Fruit fly (Drosophila melanogaster): Measurements from ENCODE around the gene scny.

The scny gene

dm6 chr3L:5820793-5821192 is 52.0 kb downstream of the scny start:
- TF ChIP-seq svp (GFP tag) (no peak), CG8319 (GFP tag; optimal IDR thresholded peaks at IDR 0.05) (no peak), CG6808 (GFP tag; optimal IDR thresholded peaks at IDR 0.05) (no peak), CG3032 (tag; optimal IDR thresholded peaks at IDR 0.05) (no peak), Hr39 (GFP tag; optimal IDR thresholded peaks at IDR 0.05) (no peak), CG10631 (GFP tag; optimal IDR thresholded peaks at IDR 0.05) (no peak), salr (GFP tag; optimal IDR thresholded peaks at IDR 0.05) (no peak), Ets96B (tag; optimal IDR thresholded peaks at IDR 0.05) (no peak), eg (GFP tag; IDR thresholded peaks at IDR 0.05) (no peak), CG8632 (GFP tag; optimal IDR thresholded peaks at IDR 0.05) (no peak), achi (GFP tag; optimal IDR thresholded peaks at IDR 0.05) (no peak), Sox15 (GFP tag; optimal IDR thresholded peaks at IDR 0.05) (no peak), Hr38 (GFP tag; optimal IDR thresholded peaks at IDR 0.05) (no peak), Met (GFP tag; optimal IDR thresholded peaks at IDR 0.05) (no peak), CG32006 (GFP tag; optimal IDR thresholded peaks at IDR 0.05) (no peak), net (GFP tag; optimal IDR thresholded peaks at IDR 0.05) (no peak), Eip78C (GFP tag) (no peak), CG3919 (GFP tag; optimal IDR thresholded peaks at IDR 0.05) (no peak)

DNA sequence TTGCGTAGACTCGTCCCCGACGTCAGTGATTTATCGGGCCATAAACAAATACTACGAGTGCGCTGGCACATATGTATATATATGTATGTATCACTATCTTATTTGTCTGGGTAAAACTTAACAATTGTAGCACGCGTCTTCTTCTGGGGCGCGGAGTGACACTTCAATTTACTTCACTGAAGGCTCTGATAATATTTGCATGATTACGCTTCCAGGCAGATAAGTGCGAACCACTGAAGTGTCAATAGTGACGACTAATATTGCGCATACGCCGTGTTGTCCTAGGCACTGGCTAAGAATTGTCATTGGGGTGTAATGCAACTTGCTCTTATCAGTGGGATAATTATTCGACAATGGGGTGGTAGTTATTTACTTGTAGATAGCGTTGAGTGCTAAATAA is 52.7 kb downstream of the scny start:
- TF ChIP-seq Blimp-1 (GFP tag; optimal IDR thresholded peaks at IDR 0.05) (no peak), spab (GFP tag; optimal IDR thresholded peaks at IDR 0.05) (peak; percentile 39), CG8319 (GFP tag; optimal IDR thresholded peaks at IDR 0.05) (no peak), CG8632 (GFP tag; optimal IDR thresholded peaks at IDR 0.05) (peak; percentile 29), vri (GFP tag; optimal IDR thresholded peaks at IDR 0.05) (peak; percentile 1), achi (GFP tag; optimal IDR thresholded peaks at IDR 0.05) (no peak), CG11762 (GFP tag; optimal IDR thresholded peaks at IDR 0.05; ENCODE audit: insufficient read depth) (peak; percentile 3), fd85E (GFP tag; optimal IDR thresholded peaks at IDR 0.05) (no peak), CG10669 (GFP tag; optimal IDR thresholded peaks at IDR 0.05) (peak; percentile 43), CG16779 (tag; optimal IDR thresholded peaks at IDR 0.05) (peak; percentile 21), CG34406 (GFP tag; optimal IDR thresholded peaks at IDR 0.05) (peak; percentile 27), Eip78C (GFP tag) (peak; percentile 86), CG6808 (GFP tag; optimal IDR thresholded peaks at IDR 0.05) (peak; percentile 37), CG15336 (GFP tag; IDR thresholded peaks at IDR 0.05) (0 out of 2 replicates have a peak, but pooled peaks have one; percentile 18), svp (GFP tag) (peak; percentile 35), Sox15 (GFP tag; optimal IDR thresholded peaks at IDR 0.05) (no peak), Hr4 (GFP tag; optimal IDR thresholded peaks at IDR 0.05) (no peak), CG3032 (tag; optimal IDR thresholded peaks at IDR 0.05) (peak; percentile 1), eg (GFP tag; IDR thresholded peaks at IDR 0.05) (0 out of 3 replicates have a peak, but pooled peaks have one; percentile 38), CG7368 (GFP tag; optimal IDR thresholded peaks at IDR 0.05) (peak; percentile 38), CG11294 (GFP tag; IDR thresholded peaks at IDR 0.05) (no peak), CG6163 (GFP tag; IDR thresholded peaks at IDR 0.05) (no peak; the same call in 2 of the 3 replicates), fd59A (GFP tag; optimal IDR thresholded peaks at IDR 0.05) (peak; percentile 23), pdm3 (GFP tag; optimal IDR thresholded peaks at IDR 0.05) (no peak), salr (GFP tag; optimal IDR thresholded peaks at IDR 0.05) (peak in 1 of 2 experiments; percentile 16), CG3919 (GFP tag; optimal IDR thresholded peaks at IDR 0.05) (peak; percentile 30), net (GFP tag; optimal IDR thresholded peaks at IDR 0.05) (peak; percentile 9), esn (GFP tag; optimal IDR thresholded peaks at IDR 0.05) (peak; percentile 19), CG6792 (GFP tag; optimal IDR thresholded peaks at IDR 0.05) (peak; percentile 8), CG1621 (tag; optimal IDR thresholded peaks at IDR 0.05) (peak; percentile 36), CG4318 (GFP tag; optimal IDR thresholded peaks at IDR 0.05) (no peak), ss (GFP tag; optimal IDR thresholded peaks at IDR 0.05) (peak; percentile 8 to 64), cyc (GFP tag; optimal IDR thresholded peaks at IDR 0.05) (no peak), CG6854 (GFP tag; optimal IDR thresholded peaks at IDR 0.05) (peak; percentile 7), topi (GFP tag; optimal IDR thresholded peaks at IDR 0.05) (peak; percentile 4), Lpt (GFP tag; optimal IDR thresholded peaks at IDR 0.05) (no peak), CG9139 (GFP tag; optimal IDR thresholded peaks at IDR 0.05) (peak; percentile 29), CG6276 (GFP tag; optimal IDR thresholded peaks at IDR 0.05) (peak; percentile 5), fkh (GFP tag; optimal IDR thresholded peaks at IDR 0.05) (peak; percentile 55), Eip93F (GFP tag; optimal IDR thresholded peaks at IDR 0.05) (no peak), CG32006 (GFP tag; optimal IDR thresholded peaks at IDR 0.05) (no peak)

Data from whole organism, prepupa.